Fruit fly (Drosophila melanogaster) whole organism, prepupa: ENCODE data around the gene CG32276.

Experiments used
- CG10631 ChIP-seq: fragments of 200-800 bp; sonication (Bioruptor generic); optimal IDR thresholded peaks from 2 replicates; lab custom pipeline; 2016; ENCODE audit warnings: missing biosample characterization, missing genetic modification characterization
- CG10669 ChIP-seq: fragments of 200-800 bp; sonication (Bioruptor generic); optimal IDR thresholded peaks from 3 replicates; lab custom pipeline; 2018; ENCODE audit warnings: missing biosample characterization, mild to moderate bottlenecking, missing genetic modification characterization, moderate library complexity
- CG11294 ChIP-seq: fragments of 200-800 bp; sonication (Bioruptor generic); IDR thresholded peaks from 2 replicates; pipeline ENCODE4 v1.3.6; 2022; ENCODE audit warnings: missing biosample characterization, missing genetic modification characterization
- CG11762 ChIP-seq: fragments of 200-800 bp; sonication (Bioruptor generic); optimal IDR thresholded peaks from 3 replicates; lab custom pipeline; 2016; ENCODE audit warnings: missing biosample characterization, missing genetic modification characterization; ENCODE audit not compliant: insufficient read depth
- CG11902 ChIP-seq: fragments of 200-800 bp; sonication (Bioruptor generic); optimal IDR thresholded peaks from 3 replicates; lab custom pipeline; 2016; ENCODE audit warnings: missing biosample characterization, missing genetic modification characterization
- CG16779 ChIP-seq: fragments of 200-800 bp; sonication (Bioruptor generic); optimal IDR thresholded peaks from 3 replicates; lab custom pipeline; 2017; ENCODE audit warnings: missing biosample characterization, mild to moderate bottlenecking, missing genetic modification characterization
- CG3032 ChIP-seq: fragments of 200-800 bp; optimal IDR thresholded peaks from 2 replicates; lab custom pipeline; 2019; ENCODE audit warnings: missing biosample characterization, mild to moderate bottlenecking, missing genetic modification characterization, moderate library complexity
- CG31627 ChIP-seq: fragments of 200-800 bp; sonication (Bioruptor generic); optimal IDR thresholded peaks from 3 replicates; lab custom pipeline; 2016; ENCODE audit warnings: missing biosample characterization, missing genetic modification characterization
- CG32006 ChIP-seq: fragments of 200-800 bp; sonication (Bioruptor generic); optimal IDR thresholded peaks from 3 replicates; lab custom pipeline; 2017; ENCODE audit warnings: missing biosample characterization, mild to moderate bottlenecking, missing genetic modification characterization
- CG34406 ChIP-seq: fragments of 200-800 bp; sonication (Bioruptor generic); optimal IDR thresholded peaks from 3 replicates; lab custom pipeline; 2016; ENCODE audit warnings: missing biosample characterization, missing genetic modification characterization
- CG4318 ChIP-seq: fragments of 200-800 bp; sonication (Bioruptor generic); optimal IDR thresholded peaks from 3 replicates; lab custom pipeline; 2017; ENCODE audit warnings: missing biosample characterization, mild to moderate bottlenecking, missing genetic modification characterization
- CG6163 ChIP-seq: fragments of 200-800 bp; sonication (Bioruptor generic); IDR thresholded peaks from 3 replicates; pipeline ENCODE4 v1.3.6; 2022; ENCODE audit warnings: missing biosample characterization, missing genetic modification characterization
- CG6276 ChIP-seq: fragments of 200-800 bp; sonication (Bioruptor generic); optimal IDR thresholded peaks from 2 replicates; lab custom pipeline; 2017; ENCODE audit warnings: missing biosample characterization, mild to moderate bottlenecking, missing genetic modification characterization
- CG6792 ChIP-seq: fragments of 200-800 bp; sonication (Bioruptor generic); optimal IDR thresholded peaks from 3 replicates; lab custom pipeline; 2016; ENCODE audit warnings: missing biosample characterization, missing genetic modification characterization
- CG6808 ChIP-seq: fragments of 200-800 bp; sonication (Bioruptor generic); optimal IDR thresholded peaks from 3 replicates; lab custom pipeline; 2017; ENCODE audit warnings: missing biosample characterization, missing genetic modification characterization, mild to moderate bottlenecking, moderate library complexity, missing genetic modification reagents
- CG6854 ChIP-seq: fragments of 200-800 bp; sonication (Bioruptor generic); optimal IDR thresholded peaks from 2 replicates; lab custom pipeline; 2017; ENCODE audit warnings: missing biosample characterization, mild to moderate bottlenecking, missing genetic modification characterization
- CG7368 ChIP-seq: fragments of 200-800 bp; sonication (Bioruptor generic); optimal IDR thresholded peaks from 3 replicates; lab custom pipeline; 2016; ENCODE audit warnings: missing biosample characterization, missing genetic modification characterization
- CG8119 ChIP-seq: fragments of 200-800 bp; sonication (Bioruptor generic); IDR thresholded peaks from 3 replicates; pipeline ENCODE4 v1.3.6; 2022; ENCODE audit warnings: missing biosample characterization, missing genetic modification characterization
- CG8319 ChIP-seq: fragments of 200-800 bp; sonication (Bioruptor generic); optimal IDR thresholded peaks from 3 replicates; lab custom pipeline; 2016; ENCODE audit warnings: missing biosample characterization, missing genetic modification characterization
- CG8632 ChIP-seq: fragments of 200-800 bp; sonication (Bioruptor generic); optimal IDR thresholded peaks from 3 replicates; lab custom pipeline; 2016; ENCODE audit warnings: missing biosample characterization, missing genetic modification characterization
- CG9139 ChIP-seq: fragments of 200-800 bp; sonication (Bioruptor generic); optimal IDR thresholded peaks from 3 replicates; lab custom pipeline; 2017; ENCODE audit warnings: missing biosample characterization, mild to moderate bottlenecking, missing genetic modification characterization
- Eip75B ChIP-seq: fragments of 200-800 bp; sonication (Bioruptor generic); optimal IDR thresholded peaks from 3 replicates; lab custom pipeline; 2016; ENCODE audit warnings: missing biosample characterization, missing genetic modification characterization
- Eip78C ChIP-seq: fragments of 200-800 bp; sonication (Bioruptor generic); peaks from one replicate; lab custom pipeline; 2016; ENCODE audit warnings: missing biosample characterization, missing genetic modification characterization
- Eip93F ChIP-seq: fragments of 200-800 bp; sonication (Bioruptor generic); optimal IDR thresholded peaks from 2 replicates; lab custom pipeline; 2016; ENCODE audit warnings: missing biosample characterization, mild to moderate bottlenecking, missing genetic modification characterization
- Ets21C ChIP-seq: fragments of 200-800 bp; sonication (Bioruptor generic); optimal IDR thresholded peaks from 3 replicates; lab custom pipeline; 2016; ENCODE audit warnings: missing biosample characterization, missing genetic modification characterization
- Ets96B ChIP-seq: fragments of 200-800 bp; optimal IDR thresholded peaks from 2 replicates; lab custom pipeline; 2019; ENCODE audit warnings: missing biosample characterization, mild to moderate bottlenecking, missing genetic modification characterization, moderate library complexity
- Hr39 ChIP-seq: fragments of 200-800 bp; sonication (Bioruptor generic); optimal IDR thresholded peaks from 2 replicates; lab custom pipeline; 2016; ENCODE audit warnings: missing biosample characterization, missing genetic modification characterization
- Hr4 ChIP-seq: fragments of 200-800 bp; sonication (Bioruptor generic); optimal IDR thresholded peaks from 3 replicates; lab custom pipeline; 2016; ENCODE audit warnings: missing biosample characterization, missing genetic modification characterization
- Met ChIP-seq: fragments of 200-800 bp; sonication (Bioruptor generic); optimal IDR thresholded peaks from 3 replicates; lab custom pipeline; 2016; ENCODE audit warnings: missing biosample characterization, missing genetic modification characterization
- OdsH ChIP-seq: fragments of 200-800 bp; sonication (Bioruptor generic); optimal IDR thresholded peaks from 3 replicates; lab custom pipeline; 2016; ENCODE audit warnings: missing biosample characterization, missing genetic modification characterization
- Sox102F ChIP-seq: fragments of 200-800 bp; sonication (Bioruptor generic); optimal IDR thresholded peaks from 2 replicates; lab custom pipeline; 2016; ENCODE audit warnings: missing biosample characterization, mild to moderate bottlenecking, missing genetic modification characterization
- Sox14 ChIP-seq: fragments of 200-800 bp; sonication (Bioruptor generic); optimal IDR thresholded peaks from 3 replicates; lab custom pipeline; 2016; ENCODE audit warnings: missing biosample characterization, missing genetic modification characterization
- Sox15 ChIP-seq: fragments of 200-800 bp; sonication (Bioruptor generic); optimal IDR thresholded peaks from 3 replicates; lab custom pipeline; 2016; ENCODE audit warnings: missing biosample characterization, missing genetic modification characterization
- achi ChIP-seq: fragments of 200-800 bp; sonication (Bioruptor generic); optimal IDR thresholded peaks from 3 replicates; lab custom pipeline; 2016; ENCODE audit warnings: missing biosample characterization, missing genetic modification characterization
- acj6 ChIP-seq: fragments of 200-800 bp; sonication (Bioruptor generic); optimal IDR thresholded peaks from 3 replicates; lab custom pipeline; 2016; ENCODE audit warnings: missing biosample characterization, missing genetic modification characterization
- cyc ChIP-seq: fragments of 200-800 bp; sonication (Bioruptor generic); optimal IDR thresholded peaks from 3 replicates; lab custom pipeline; 2016; ENCODE audit warnings: missing biosample characterization, missing genetic modification characterization
- dac ChIP-seq: fragments of 200-800 bp; sonication (Bioruptor generic); optimal IDR thresholded peaks from 2 replicates; lab custom pipeline; 2017; ENCODE audit warnings: missing biosample characterization, mild to moderate bottlenecking, missing genetic modification characterization
- dsx ChIP-seq: fragments of 200-800 bp; optimal IDR thresholded peaks from 3 replicates; lab custom pipeline; 2019; ENCODE audit warnings: missing biosample characterization, mild to moderate bottlenecking, missing genetic modification characterization, moderate library complexity; ENCODE audit not compliant: poor library complexity, severe bottlenecking
- eg ChIP-seq: fragments of 200-800 bp; sonication (Bioruptor generic); IDR thresholded peaks from 3 replicates; pipeline ENCODE4 v1.3.6; 2022; ENCODE audit warnings: missing biosample characterization, missing genetic modification characterization
- esn ChIP-seq: fragments of 200-800 bp; sonication (Bioruptor generic); optimal IDR thresholded peaks from 2 replicates; lab custom pipeline; 2016; ENCODE audit warnings: missing biosample characterization, mild to moderate bottlenecking, missing genetic modification characterization, moderate library complexity
- fd85E ChIP-seq: fragments of 200-800 bp; sonication (Bioruptor generic); optimal IDR thresholded peaks from 3 replicates; lab custom pipeline; 2016; ENCODE audit warnings: missing biosample characterization, missing genetic modification characterization
- lz ChIP-seq: fragments of 200-800 bp; sonication (Bioruptor generic); optimal IDR thresholded peaks from 3 replicates; lab custom pipeline; 2016; ENCODE audit warnings: missing biosample characterization, missing genetic modification characterization
- net ChIP-seq: fragments of 200-800 bp; sonication (Bioruptor generic); optimal IDR thresholded peaks from 3 replicates; lab custom pipeline; 2016; ENCODE audit warnings: missing biosample characterization, missing genetic modification characterization
- pdm3 ChIP-seq: fragments of 200-800 bp; sonication (Bioruptor generic); optimal IDR thresholded peaks from 3 replicates; lab custom pipeline; 2016; ENCODE audit warnings: missing biosample characterization, missing genetic modification characterization
- salr ChIP-seq, 2 experiments: fragments of 200-800 bp; sonication (Bioruptor generic); optimal IDR thresholded peaks; 3 replicates each; lab custom pipeline; 2016 to 2018; ENCODE audit warnings: missing biosample characterization in 2 of 2, missing genetic modification characterization in 2 of 2, mild to moderate bottlenecking in 1 of 2
- spab ChIP-seq: fragments of 200-800 bp; sonication (Bioruptor generic); optimal IDR thresholded peaks from 2 replicates; lab custom pipeline; 2017; ENCODE audit warnings: missing biosample characterization, mild to moderate bottlenecking, missing genetic modification characterization, missing genetic modification reagents
- svp ChIP-seq: fragments of 200-800 bp; sonication (Bioruptor generic); peaks from one replicate; lab custom pipeline; 2016; ENCODE audit warnings: missing biosample characterization, missing genetic modification characterization
- topi ChIP-seq: fragments of 200-800 bp; sonication (Bioruptor generic); optimal IDR thresholded peaks from 3 replicates; lab custom pipeline; 2016; ENCODE audit warnings: missing biosample characterization, missing genetic modification characterization
- vri ChIP-seq: fragments of 200-800 bp; sonication (Bioruptor generic); optimal IDR thresholded peaks from 3 replicates; lab custom pipeline; 2016; ENCODE audit warnings: missing biosample characterization, mild to moderate bottlenecking, missing genetic modification characterization

CG32276 gene

DNA sequence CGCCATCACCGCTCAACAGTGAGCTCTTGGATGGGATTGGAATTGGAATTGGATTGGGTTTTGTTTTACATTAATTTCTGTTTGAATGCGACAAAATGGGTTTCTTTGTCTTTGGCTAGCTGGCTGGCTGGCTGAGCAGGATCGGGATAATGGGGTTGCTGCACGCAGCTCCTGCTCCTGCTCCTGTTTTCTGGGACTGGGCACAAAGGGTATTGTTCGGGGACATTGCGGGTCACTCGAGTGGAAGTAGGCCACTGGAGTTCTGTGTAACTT lies 42.5 kb upstream of the CG32276 start:
- no peak for TF ChIP-seq OdsH
- TF ChIP-seq pdm3 = no peak
- no peak for TF ChIP-seq salr (GFP tag; optimal IDR thresholded peaks at IDR 0.05; lab: Kevin White, UChicago)
- TF ChIP-seq svp = peak; percentile 81

DNA sequence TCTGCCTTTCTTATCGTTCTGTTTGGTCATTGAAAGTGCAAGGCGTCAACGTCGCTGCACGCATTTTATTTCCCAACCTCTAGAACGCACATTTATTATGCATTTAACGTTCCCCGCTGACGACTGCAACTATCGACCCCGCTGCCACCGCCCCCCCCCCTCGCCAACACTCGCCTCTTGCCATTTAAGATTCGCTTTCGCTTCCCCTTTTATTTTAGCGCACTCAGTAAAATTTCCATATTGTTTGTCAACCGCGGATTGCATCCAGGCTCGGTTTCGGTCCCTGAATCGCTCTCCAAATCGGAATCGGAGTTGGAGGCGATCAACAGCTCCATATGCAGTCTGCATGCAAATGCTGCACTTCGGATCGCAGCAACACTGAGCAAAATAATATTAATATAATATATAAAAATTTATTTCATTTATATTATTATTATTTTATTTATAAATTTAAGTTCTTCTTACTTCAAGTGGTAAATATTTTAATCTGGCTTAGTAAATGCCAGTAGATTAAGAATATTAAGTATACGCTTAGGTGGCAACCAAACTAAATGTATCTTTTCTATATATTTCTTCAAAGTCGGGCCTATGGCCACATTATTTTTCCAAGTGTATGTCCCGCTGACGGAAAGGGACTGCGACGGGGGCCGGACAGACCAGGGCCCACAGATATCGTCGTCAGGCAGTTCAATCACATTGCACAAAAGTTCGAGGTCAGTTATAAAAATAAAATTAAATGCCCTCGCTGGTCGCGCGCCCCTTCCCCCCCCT lies 41.9 kb upstream of the CG32276 start:
- TF ChIP-seq CG34406 (GFP tag; lab: Kevin White, UChicago) (peak; percentile 98), CG10631 (GFP tag; lab: Kevin White, UChicago) (peak; percentile 95), CG9139 (GFP tag; lab: Kevin White, UChicago) (peak; percentile 98), CG7368 (peak; percentile 91), CG6854 (peak; percentile 96), Sox102F (peak; percentile 88), salr (GFP tag; optimal IDR thresholded peaks at IDR 0.05; lab: Kevin White, UChicago) (peak; percentile 65 to 93), CG8319 (GFP tag; lab: Kevin White, UChicago) (peak; percentile 92), net (peak; percentile 88), Ets21C (GFP tag; lab: Kevin White, UChicago) (peak; percentile 76), Sox15 (GFP tag; lab: Kevin White, UChicago) (peak; percentile 93), achi (GFP tag; lab: Kevin White, UChicago) (peak; percentile 96), CG4318 (peak; percentile 85), CG6792 (GFP tag; lab: Kevin White, UChicago) (peak; percentile 94), vri (GFP tag; lab: Kevin White, UChicago) (peak; percentile 84), CG11762 (GFP tag; lab: Kevin White, UChicago) (peak; percentile 92), CG3032 (tag; lab: Kevin White, UChicago) (peak; percentile 99), CG6276 (peak; percentile 87), spab (peak; percentile 99), fd85E (GFP tag; lab: Kevin White, UChicago) (peak; percentile 77), dsx (GFP tag; lab: Kevin White, UChicago) (peak; percentile 97), Met (peak; percentile 89), eg (GFP tag; lab: Robert Waterston, UW) (peak; percentile 76), topi (peak; percentile 92), svp (peak; percentile 98), CG11294 (GFP tag; lab: Robert Waterston, UW) (peak; percentile 62), Hr39 (peak; percentile 88), CG11902 (GFP tag; lab: Kevin White, UChicago) (peak; percentile 94), Hr4 (peak; percentile 83), CG31627 (GFP tag; lab: Kevin White, UChicago) (peak; percentile 90), Eip75B (GFP tag; lab: Kevin White, UChicago) (peak; percentile 86), CG6808 (GFP tag; lab: Kevin White, UChicago) (peak; percentile 98), Sox14 (GFP tag; lab: Kevin White, UChicago) (peak; percentile 91), CG16779 (tag; lab: Kevin White, UChicago) (peak; percentile 94), dac (peak; percentile 50), CG8119 (peak; percentile 92), cyc (GFP tag; lab: Kevin White, UChicago) (peak; percentile 92), lz (peak; percentile 86), CG8632 (GFP tag; lab: Kevin White, UChicago) (peak; percentile 98), Ets96B (tag; lab: Kevin White, UChicago) (peak; percentile 99), CG32006 (GFP tag; lab: Kevin White, UChicago) (peak; percentile 95), CG6163 (GFP tag; lab: Robert Waterston, UW) (peak; percentile 93), Eip78C (GFP tag; lab: Kevin White, UChicago) (peak; percentile 97), CG10669 (GFP tag; lab: Kevin White, UChicago) (peak; percentile 98), esn (GFP tag; lab: Kevin White, UChicago) (peak; percentile 92), Eip93F (GFP tag; lab: Kevin White, UChicago) (peak; percentile 57), acj6 (peak; percentile 94)
